Worm (Caenorhabditis elegans) whole organism, L4 larva: ENCODE data around the gene tat-4.

Source experiments
- F10B5.3 ChIP-seq: sonication (generic microtip); optimal IDR thresholded peaks from 2 replicates; lab custom pipeline; 2016; ENCODE audit warnings: mild to moderate bottlenecking, missing genetic modification characterization, missing compliant biosample characterization
- F26F4.8 ChIP-seq: fragments of 200-800 bp; sonication (Bioruptor generic); conservative IDR thresholded peaks from 2 replicates; pipeline ENCODE4 v1.3.6; 2022; ENCODE audit warnings: missing genetic modification characterization, missing compliant biosample characterization
- F37D6.2 ChIP-seq: sonication (generic microtip); optimal IDR thresholded peaks from 2 replicates; lab custom pipeline; 2016; ENCODE audit warnings: mild to moderate bottlenecking, missing genetic modification characterization, missing compliant biosample characterization
- T20F7.1 ChIP-seq: fragments of 200-800 bp; sonication (Bioruptor generic); optimal IDR thresholded peaks from 2 replicates; lab custom pipeline; 2018; ENCODE audit warnings: mild to moderate bottlenecking, missing genetic modification characterization, missing compliant biosample characterization
- Y48G9A.11 ChIP-seq: fragments of 200-800 bp; sonication (Bioruptor generic); IDR thresholded peaks from 2 replicates; pipeline ENCODE4 v1.3.6; 2022; ENCODE audit warnings: missing genetic modification reagents, missing genetic modification characterization, missing compliant biosample characterization
- ZK337.2 ChIP-seq: fragments of 200-800 bp; sonication (Bioruptor generic); IDR thresholded peaks from 2 replicates; pipeline ENCODE4 v1.3.6; 2022; ENCODE audit warnings: missing genetic modification reagents, missing genetic modification characterization, missing compliant biosample characterization
- aha-1 ChIP-seq: fragments of 150-350 bp; peaks from one replicate; lab custom pipeline; 2014; ENCODE audit warnings: missing biosample characterization, missing genetic modification characterization
- aly-2 ChIP-seq: sonication (generic microtip); optimal IDR thresholded peaks from 2 replicates; lab custom pipeline; 2018; ENCODE audit warnings: missing biosample characterization, missing genetic modification characterization
- ama-1 ChIP-seq: fragments of 150-350 bp; optimal IDR thresholded peaks from 2 replicates; lab custom pipeline; 2014; ENCODE audit warnings: inconsistent platforms, mixed read lengths
- ces-1 ChIP-seq: fragments of 150-350 bp; sonication (generic microtip); optimal IDR thresholded peaks from 4 replicates; lab custom pipeline; 2014; ENCODE audit warnings: missing biosample characterization, missing genetic modification reagents, missing genetic modification characterization
- cey-2 ChIP-seq: sonication (generic microtip); optimal IDR thresholded peaks from 3 replicates; lab custom pipeline; 2017; ENCODE audit warnings: missing genetic modification characterization, mild to moderate bottlenecking, missing compliant biosample characterization, antibody characterized with exemption, borderline replicate concordance; ENCODE audit not compliant: insufficient read depth
- daf-16 ChIP-seq, 3 experiments: sonication (generic microtip); optimal IDR thresholded peaks; 2 replicates each; lab custom pipeline; 2016 to 2017; ENCODE audit warnings: missing genetic modification characterization in 3 of 3, missing genetic modification reagents in 3 of 3, mild to moderate bottlenecking in 2 of 3, missing compliant biosample characterization in 2 of 3, missing biosample characterization in 1 of 3, moderate library complexity in 1 of 3
- dmd-6 ChIP-seq: fragments of 200-800 bp; sonication (Bioruptor generic); IDR thresholded peaks from 2 replicates; pipeline ENCODE4 v1.3.6; 2022; ENCODE audit warnings: missing genetic modification reagents, missing genetic modification characterization, missing compliant biosample characterization
- dmd-8 ChIP-seq: fragments of 200-800 bp; sonication (Bioruptor generic); IDR thresholded peaks from 2 replicates; pipeline ENCODE4 v1.3.6; 2022; ENCODE audit warnings: missing genetic modification characterization, missing compliant biosample characterization
- duxl-1 ChIP-seq: sonication (generic microtip); optimal IDR thresholded peaks from 2 replicates; lab custom pipeline; 2016; ENCODE audit warnings: mild to moderate bottlenecking, missing genetic modification characterization, moderate library complexity, missing compliant biosample characterization; ENCODE audit not compliant: poor library complexity
- dve-1 ChIP-seq: sonication (generic microtip); optimal IDR thresholded peaks from 2 replicates; lab custom pipeline; 2017; ENCODE audit warnings: antibody characterized with exemption, mild to moderate bottlenecking, missing genetic modification characterization, missing compliant biosample characterization; ENCODE audit not compliant: insufficient read depth
- egl-27 ChIP-seq: sonication (generic microtip); optimal IDR thresholded peaks from 3 replicates; lab custom pipeline; 2017; ENCODE audit warnings: missing biosample characterization, missing genetic modification reagents, missing genetic modification characterization
- egl-43 ChIP-seq: fragments of 200-800 bp; sonication (Bioruptor generic); IDR thresholded peaks from 2 replicates; pipeline ENCODE4 v1.3.6; 2022; ENCODE audit warnings: missing genetic modification reagents, missing genetic modification characterization, missing compliant biosample characterization
- hif-1 ChIP-seq, 2 experiments: sonication (generic microtip); optimal IDR thresholded peaks; 2 replicates each; lab custom pipeline; 2016 to 2017; ENCODE audit warnings: missing compliant biosample characterization in 2 of 2, missing genetic modification characterization in 2 of 2, missing genetic modification reagents in 2 of 2, missing genotype in 2 of 2, mild to moderate bottlenecking in 1 of 2
- hlh-11 ChIP-seq: fragments of 200-800 bp; sonication (Bioruptor generic); optimal IDR thresholded peaks from 2 replicates; lab custom pipeline; 2018; ENCODE audit warnings: mild to moderate bottlenecking, missing genetic modification characterization, missing compliant biosample characterization
- hlh-30 ChIP-seq: sonication (generic microtip); optimal IDR thresholded peaks from 2 replicates; lab custom pipeline; 2017; ENCODE audit warnings: antibody characterized with exemption, mild to moderate bottlenecking, missing genetic modification characterization, missing compliant biosample characterization; ENCODE audit not compliant: insufficient read depth
- jun-1 ChIP-seq: fragments of 150-350 bp; optimal IDR thresholded peaks from 2 replicates; lab custom pipeline; 2014; ENCODE audit warnings: missing biosample characterization, missing genetic modification reagents, missing genetic modification characterization
- lin-38 ChIP-seq: fragments of 200-800 bp; sonication (Bioruptor generic); IDR thresholded peaks from 2 replicates; pipeline ENCODE4 v1.3.6; 2022; ENCODE audit warnings: missing genetic modification reagents, missing genetic modification characterization, missing compliant biosample characterization
- madf-5 ChIP-seq, 2 experiments: fragments of 200-800 bp; sonication (Bioruptor generic); IDR thresholded peaks; 2 replicates each; pipeline ENCODE4 v1.3.6; 2022; ENCODE audit warnings: missing compliant biosample characterization in 2 of 2, missing genetic modification characterization in 2 of 2
- mdt-29 ChIP-seq: fragments of 200-800 bp; sonication (Bioruptor generic); IDR thresholded peaks from 2 replicates; pipeline ENCODE4 v1.3.6; 2022; ENCODE audit warnings: missing genetic modification reagents, missing genetic modification characterization, missing compliant biosample characterization
- nhr-10 ChIP-seq: fragments of 150-350 bp; optimal IDR thresholded peaks from 2 replicates; lab custom pipeline; 2014; ENCODE audit warnings: missing biosample characterization, missing genetic modification characterization
- nhr-237 ChIP-seq: sonication (generic microtip); optimal IDR thresholded peaks from 2 replicates; lab custom pipeline; 2017; ENCODE audit warnings: missing biosample characterization, missing genetic modification characterization
- nhr-25 ChIP-seq: sonication (generic microtip); optimal IDR thresholded peaks from 2 replicates; lab custom pipeline; 2017; ENCODE audit warnings: missing genetic modification characterization, mild to moderate bottlenecking, missing compliant biosample characterization, antibody characterized with exemption, moderate library complexity, borderline replicate concordance; ENCODE audit not compliant: insufficient read depth
- nhr-28 ChIP-seq: fragments of 150-350 bp; optimal IDR thresholded peaks from 2 replicates; lab custom pipeline; 2014; ENCODE audit warnings: missing biosample characterization, missing genetic modification characterization
- pha-4 ChIP-seq, 2 experiments: fragments of 150-350 bp in 1 of 2; fragments of 200-800 bp in 1 of 2; sonication (Bioruptor generic) in 1 of 2; IDR thresholded peaks in 1 of 2; optimal IDR thresholded peaks in 1 of 2; 2 replicates each; pipeline versions ENCODE4 v1.3.6 to Lab custom; 2014 to 2022; ENCODE audit warnings: missing genetic modification characterization in 2 of 2, missing genetic modification reagents in 2 of 2, missing biosample characterization in 1 of 2, missing compliant biosample characterization in 1 of 2
- php-3 ChIP-seq: fragments of 200-800 bp; sonication (Bioruptor generic); IDR thresholded peaks from 2 replicates; pipeline ENCODE4 v1.3.6; 2022; ENCODE audit warnings: missing genetic modification reagents, missing genetic modification characterization, missing compliant biosample characterization
- pqm-1 ChIP-seq: sonication (generic microtip); optimal IDR thresholded peaks from 2 replicates; lab custom pipeline; 2017; ENCODE audit warnings: missing biosample characterization, missing genetic modification characterization
- skn-1 ChIP-seq: fragments of 150-350 bp; optimal IDR thresholded peaks from 2 replicates; lab custom pipeline; 2014; ENCODE audit warnings: missing biosample characterization, missing genetic modification characterization
- snpc-1.2 ChIP-seq: fragments of 200-800 bp; sonication (Bioruptor generic); IDR thresholded peaks from 2 replicates; pipeline ENCODE4 v1.3.6; 2022; ENCODE audit warnings: missing genetic modification reagents, missing genetic modification characterization, missing compliant biosample characterization
- snpc-4 ChIP-seq: fragments of 150-350 bp; optimal IDR thresholded peaks from 2 replicates; lab custom pipeline; 2014; ENCODE audit warnings: missing biosample characterization, missing genetic modification characterization
- spr-3 ChIP-seq: fragments of 200-800 bp; sonication (Bioruptor generic); optimal IDR thresholded peaks from 2 replicates; lab custom pipeline; 2018; ENCODE audit warnings: mild to moderate bottlenecking, missing genetic modification characterization, missing compliant biosample characterization
- unc-62 ChIP-seq, 3 experiments: fragments of 150-350 bp in 1 of 3; sonication (generic microtip); optimal IDR thresholded peaks in 2 of 3; peaks in 1 of 3; 1 replicate in 1 of 3; 2 replicates in 2 of 3; lab custom pipeline; 2014 to 2017; ENCODE audit warnings: missing biosample characterization in 3 of 3, missing genetic modification characterization in 3 of 3, missing genetic modification reagents in 3 of 3, missing genotype in 1 of 3
- zip-11 ChIP-seq: fragments of 200-800 bp; sonication (Bioruptor generic); IDR thresholded peaks from 2 replicates; pipeline ENCODE4 v1.3.6; 2022; ENCODE audit warnings: missing genetic modification characterization, missing compliant biosample characterization
- ztf-11 ChIP-seq: fragments of 150-350 bp; optimal IDR thresholded peaks from 2 replicates; lab custom pipeline; 2014; ENCODE audit warnings: missing biosample characterization, missing genetic modification characterization

tat-4 gene

DNA sequence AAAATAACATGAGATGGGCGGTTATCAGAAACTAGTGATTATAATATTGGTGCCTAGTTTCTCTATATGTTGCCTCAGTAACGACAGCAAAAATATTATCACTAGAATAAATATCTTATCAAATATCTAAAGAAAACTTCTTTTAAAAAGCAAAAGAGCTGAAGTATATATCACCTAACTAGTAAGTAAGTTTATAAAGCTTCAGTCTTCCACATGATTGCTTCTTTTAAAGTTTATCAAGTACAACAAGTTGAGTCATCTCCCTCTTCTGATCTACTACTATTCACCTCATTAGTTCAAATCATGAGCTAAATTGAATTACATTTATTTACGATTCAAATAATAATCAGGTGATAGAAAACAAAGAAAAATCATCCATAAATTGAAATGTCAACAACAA, 44.0 kb upstream of the tat-4 start:
- TF ChIP-seq egl-43 (GFP tag; lab: Robert Waterston, UW) (no peak), F26F4.8 (no peak), T20F7.1 (GFP tag; lab: Kevin White, UChicago) (peak; percentile 32), ztf-11 (tag; lab: Kevin White, UChicago) (no peak), aha-1 (peak; percentile 64)

- TF ChIP-seq skn-1 (tag; lab: Kevin White, UChicago), result no peak
- peak in 1 of 2 experiments; percentile 69 for TF ChIP-seq unc-62 (GFP tag; optimal IDR thresholded peaks at IDR 0.05 in 1 of 2; lab: Kevin White, UChicago)
- no peak for TF ChIP-seq unc-62 (tag; optimal IDR thresholded peaks at IDR 0.05; lab: Kevin White, UChicago)
Observed at ce11 chrII:6286865-6287264, 42.8 kb upstream of the tat-4 start, which contains the start of gene F13H8.6. Gene F13H8.6, minus strand, starts transcription at chrII:6286965.

- no peak for TF ChIP-seq nhr-25 (tag; lab: Kevin White, UChicago)
- TF ChIP-seq T20F7.1 (GFP tag; lab: Kevin White, UChicago), result no peak
- TF ChIP-seq dmd-8 (GFP tag; lab: Robert Waterston, UW), result no peak
- TF ChIP-seq snpc-1.2 (GFP tag; lab: Robert Waterston, UW), result no peak
- TF ChIP-seq nhr-28 (tag; lab: Kevin White, UChicago), result peak; percentile 56
- TF ChIP-seq jun-1 (tag; lab: Kevin White, UChicago), result no peak
- no peak for TF ChIP-seq hif-1 (tag; optimal IDR thresholded peaks at IDR 0.05; lab: Kevin White, UChicago)
- no peak for TF ChIP-seq ZK337.2 (GFP tag; lab: Robert Waterston, UW)
- no peak for TF ChIP-seq ces-1 (GFP tag; lab: Kevin White, UChicago)
- no peak for TF ChIP-seq F37D6.2
- no peak for TF ChIP-seq snpc-4 (tag; lab: Kevin White, UChicago)
- TF ChIP-seq hlh-11 (tag; lab: Kevin White, UChicago), result peak; percentile 58
- no peak for TF ChIP-seq ama-1 (lab: Kevin White, UChicago)
- no peak for TF ChIP-seq mdt-29 (GFP tag; lab: Robert Waterston, UW)
- no peak for TF ChIP-seq nhr-237
- no peak for TF ChIP-seq Y48G9A.11 (GFP tag; lab: Robert Waterston, UW)
- peak; percentile 63 for TF ChIP-seq pqm-1 (tag; lab: Kevin White, UChicago)
- no peak for TF ChIP-seq aly-2 (tag; lab: Kevin White, UChicago)
- TF ChIP-seq nhr-10 (tag; lab: Kevin White, UChicago), result no peak
- TF ChIP-seq daf-16 (GFP tag; optimal IDR thresholded peaks at IDR 0.05; lab: Kevin White, UChicago), result no peak
- peak; percentile 76 for TF ChIP-seq daf-16 (tag; optimal IDR thresholded peaks at IDR 0.05; lab: Kevin White, UChicago)
- TF ChIP-seq dve-1 (tag; lab: Kevin White, UChicago), result peak; percentile 64
- TF ChIP-seq pha-4 (GFP tag; IDR thresholded peaks at IDR 0.05; lab: Robert Waterston, UW), result no peak
- no peak for TF ChIP-seq pha-4 (tag; optimal IDR thresholded peaks at IDR 0.05; lab: Kevin White, UChicago)
- TF ChIP-seq F10B5.3 (tag; lab: Kevin White, UChicago), result no peak
- TF ChIP-seq hlh-30, result peak; percentile 52
- TF ChIP-seq spr-3 (GFP tag; lab: Kevin White, UChicago), result no peak
- TF ChIP-seq madf-5 (GFP tag; IDR thresholded peaks at IDR 0.05; lab: Robert Waterston, UW), result no peak
- peak; percentile 33; the same call in 1 of the 2 replicates for TF ChIP-seq dmd-6 (GFP tag; lab: Robert Waterston, UW)
- no peak for TF ChIP-seq egl-27 (tag; lab: Kevin White, UChicago)
- TF ChIP-seq php-3 (GFP tag; lab: Robert Waterston, UW), result peak; percentile 64; the same call in 1 of the 2 replicates
- no peak for TF ChIP-seq lin-38
- no peak for TF ChIP-seq zip-11
- TF ChIP-seq duxl-1 (tag; lab: Kevin White, UChicago), result no peak
- TF ChIP-seq cey-2, result no peak
Observed at ce11 chrII:6283074-6283473, 39.0 kb upstream of the tat-4 start, which contains the start of gene F13H8.1. Gene F13H8.1, plus strand, starts transcription at chrII:6283384.
